Worm (Caenorhabditis elegans): ENCODE results near the gene sqst-3.

sqst-3 gene

DNA sequence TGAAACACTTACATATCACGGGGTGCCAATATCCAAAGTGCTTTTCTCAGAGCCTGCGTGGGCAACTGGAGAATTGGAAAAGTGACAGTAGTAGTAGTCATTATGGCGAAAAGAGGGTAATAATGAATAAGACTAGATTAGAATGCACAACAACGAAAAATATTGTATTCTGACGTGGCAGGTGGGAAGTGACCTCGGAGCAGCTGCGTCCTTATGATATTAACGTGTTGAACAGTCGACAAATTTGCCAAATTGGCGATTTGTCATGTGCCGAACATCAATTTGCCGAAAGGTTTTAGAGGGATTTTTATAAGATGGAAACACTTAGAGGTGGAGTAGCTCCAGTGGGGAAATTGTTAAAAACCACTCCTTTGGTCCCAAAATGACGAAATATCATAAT, 20.4 kb downstream of the sqst-3 start, which contains the start of gene str-81:
str-81 (minus strand) TSS at position 101 of the 400 bp plus-strand sequence.
- no peak for TF ChIP-seq ceh-43 (GFP tag; optimal IDR thresholded peaks at IDR 0.05)
- TF ChIP-seq nhr-76 (tag; optimal IDR thresholded peaks at IDR 0.05) = no peak
- peak; percentile 36 for TF ChIP-seq nhr-2 (tag; optimal IDR thresholded peaks at IDR 0.05)
- TF ChIP-seq cnd-1 (tag; optimal IDR thresholded peaks at IDR 0.05) = peak; percentile 16

DNA sequence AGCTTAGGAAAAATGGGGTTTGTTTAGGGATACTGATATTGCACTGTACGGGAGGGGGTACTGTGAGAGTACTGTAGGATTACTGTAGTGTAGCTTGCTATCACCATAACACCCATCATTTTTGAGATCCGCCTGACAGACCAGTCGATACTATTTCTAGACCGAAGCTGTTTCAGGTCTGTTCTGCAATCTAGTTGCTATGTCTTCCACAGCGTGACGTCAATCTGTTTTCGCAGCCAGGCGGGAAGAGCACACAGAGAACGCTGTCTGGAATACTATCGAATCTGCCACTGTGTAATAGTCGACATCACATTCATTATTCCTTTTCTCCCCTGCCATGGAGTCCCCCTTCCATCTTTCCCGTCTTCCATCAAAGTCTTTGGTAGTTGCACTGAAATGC, 21.3 kb downstream of the sqst-3 start, which contains the start of gene F21D9.11:
F21D9.11 (plus strand) TSS at position 301 of the 400 bp plus-strand sequence.
- TF ChIP-seq ceh-39 (tag; optimal IDR thresholded peaks at IDR 0.05) (no peak), tbx-8 (GFP tag; optimal IDR thresholded peaks at IDR 0.05) (no peak), zip-8 (tag; optimal IDR thresholded peaks at IDR 0.05) (no peak), bed-3 (GFP tag; optimal IDR thresholded peaks at IDR 0.05) (no peak), flh-1 (GFP tag; optimal IDR thresholded peaks at IDR 0.05) (no peak), M03D4.4 (tag; optimal IDR thresholded peaks at IDR 0.05) (no peak), nhr-76 (tag; optimal IDR thresholded peaks at IDR 0.05) (no peak), elt-3 (tag; optimal IDR thresholded peaks at IDR 0.05) (no peak), nhr-28 (tag; optimal IDR thresholded peaks at IDR 0.05) (no peak), sem-2 (GFP tag; optimal IDR thresholded peaks at IDR 0.05) (no peak), unc-39 (tag; optimal IDR thresholded peaks at IDR 0.05) (no peak), ceh-83 (GFP tag; optimal IDR thresholded peaks at IDR 0.05) (no peak), drap-1 (GFP tag; optimal IDR thresholded peaks at IDR 0.05) (no peak)

DNA sequence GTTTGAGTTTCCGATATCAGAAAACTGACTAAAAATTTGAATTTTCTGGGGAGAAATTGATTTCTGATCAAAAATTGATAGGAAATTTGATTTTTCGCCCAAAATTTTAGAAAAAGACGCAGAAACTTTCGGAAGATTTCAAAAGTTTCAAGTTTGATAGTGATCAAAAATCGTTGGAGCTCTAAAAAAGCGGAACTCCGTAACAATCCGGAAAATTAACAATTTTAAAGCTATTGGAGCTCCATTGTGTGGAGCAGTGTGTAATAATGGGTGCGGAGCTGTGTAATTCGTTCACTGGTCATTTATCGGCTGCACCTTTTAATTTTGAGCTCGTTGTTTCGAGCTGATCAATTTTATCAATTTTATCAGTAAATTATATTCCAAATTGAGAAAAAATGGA, 22.9 kb downstream of the sqst-3 start, which contains the start of gene F21D9.4:
F21D9.4 (plus strand) TSS at position 301 of the 400 bp plus-strand sequence.
- TF ChIP-seq mep-1 (tag; optimal IDR thresholded peaks at IDR 0.05) (no peak), drap-1 (GFP tag; optimal IDR thresholded peaks at IDR 0.05) (no peak), ztf-11 (tag; optimal IDR thresholded peaks at IDR 0.05) (no peak), sem-2 (GFP tag; optimal IDR thresholded peaks at IDR 0.05) (no peak), nhr-2 (tag; optimal IDR thresholded peaks at IDR 0.05) (no peak), lsy-2 (tag; optimal IDR thresholded peaks at IDR 0.05) (no peak), ham-2 (GFP tag; optimal IDR thresholded peaks at IDR 0.05) (no peak), flh-1 (GFP tag; optimal IDR thresholded peaks at IDR 0.05) (no peak), unc-39 (tag; optimal IDR thresholded peaks at IDR 0.05) (no peak), ceh-39 (tag; optimal IDR thresholded peaks at IDR 0.05) (no peak), nhr-76 (tag; optimal IDR thresholded peaks at IDR 0.05) (no peak), mab-5 (tag; optimal IDR thresholded peaks at IDR 0.05) (no peak), cnd-1 (tag; optimal IDR thresholded peaks at IDR 0.05) (no peak), pha-4 (tag; optimal IDR thresholded peaks at IDR 0.05) (no peak), lin-13 (tag; optimal IDR thresholded peaks at IDR 0.05) (no peak), bed-3 (GFP tag; optimal IDR thresholded peaks at IDR 0.05) (no peak)

DNA sequence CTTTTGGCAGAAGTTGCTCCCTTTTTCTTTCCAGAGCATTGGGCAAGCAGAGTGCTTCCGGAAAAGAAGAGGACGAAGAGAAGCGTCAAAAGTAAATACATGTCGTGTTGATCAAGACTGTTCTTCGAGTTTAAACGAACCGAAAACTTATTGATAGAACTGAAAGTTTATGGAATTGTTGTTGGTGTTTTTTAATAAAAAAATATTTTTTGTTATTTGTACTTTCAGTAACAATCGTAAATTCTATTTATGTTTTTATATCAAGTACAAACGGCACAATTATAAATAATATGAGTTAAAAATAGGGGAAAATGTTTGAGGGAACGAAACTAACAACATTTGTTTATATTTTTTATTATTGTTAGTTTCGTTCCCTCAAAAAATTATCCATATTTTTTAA, 27.1 kb downstream of the sqst-3 start, which contains the start of gene F21D9.3:
F21D9.3 (minus strand) TSS at position 101 of the 400 bp plus-strand sequence.
- TF ChIP-seq drap-1 (GFP tag; optimal IDR thresholded peaks at IDR 0.05) = no peak

DNA sequence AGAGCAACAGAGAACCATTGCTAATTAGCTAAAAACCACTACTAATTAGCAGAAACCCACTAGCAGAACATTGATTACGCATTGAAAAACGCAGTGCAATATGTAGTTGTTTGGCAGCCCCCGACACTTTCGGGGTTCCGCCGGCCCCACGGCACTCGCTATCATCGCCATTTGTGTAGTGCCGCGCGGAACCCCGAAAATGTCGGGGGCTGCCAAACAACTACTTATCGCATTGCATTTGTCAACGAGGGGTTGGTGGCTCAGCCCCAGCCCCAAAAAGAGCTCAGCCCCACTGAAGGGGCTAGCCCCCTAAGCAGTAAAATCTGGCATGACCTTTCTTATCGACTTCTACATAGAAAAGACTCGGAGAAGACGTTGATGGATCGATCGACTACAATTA, 28.8 kb downstream of the sqst-3 start:
- TF ChIP-seq nhr-237 (tag; optimal IDR thresholded peaks at IDR 0.05) (no peak), tbx-8 (GFP tag; optimal IDR thresholded peaks at IDR 0.05) (no peak), cnd-1 (tag; optimal IDR thresholded peaks at IDR 0.05) (no peak), sem-2 (GFP tag; optimal IDR thresholded peaks at IDR 0.05) (no peak), lin-13 (tag; optimal IDR thresholded peaks at IDR 0.05) (no peak), lsy-2 (tag; optimal IDR thresholded peaks at IDR 0.05) (no peak), elt-1 (tag; optimal IDR thresholded peaks at IDR 0.05; ENCODE audit: borderline replicate concordance, insufficient read depth) (no peak), nhr-28 (tag; optimal IDR thresholded peaks at IDR 0.05) (no peak), snpc-4 (tag; optimal IDR thresholded peaks at IDR 0.05) (no peak), ceh-43 (GFP tag; optimal IDR thresholded peaks at IDR 0.05) (no peak), ceh-83 (GFP tag; optimal IDR thresholded peaks at IDR 0.05) (no peak), M03D4.4 (tag; optimal IDR thresholded peaks at IDR 0.05) (no peak), nhr-2 (tag; optimal IDR thresholded peaks at IDR 0.05) (no peak), lin-32 (GFP tag; optimal IDR thresholded peaks at IDR 0.05) (no peak), sptf-1 (tag; optimal IDR thresholded peaks at IDR 0.05) (no peak), flh-1 (GFP tag; optimal IDR thresholded peaks at IDR 0.05) (no peak), pha-4 (tag; optimal IDR thresholded peaks at IDR 0.05) (no peak), blmp-1 (tag; optimal IDR thresholded peaks at IDR 0.05) (no peak), ztf-11 (tag; optimal IDR thresholded peaks at IDR 0.05) (no peak), nhr-76 (tag; optimal IDR thresholded peaks at IDR 0.05) (no peak)

DNA sequence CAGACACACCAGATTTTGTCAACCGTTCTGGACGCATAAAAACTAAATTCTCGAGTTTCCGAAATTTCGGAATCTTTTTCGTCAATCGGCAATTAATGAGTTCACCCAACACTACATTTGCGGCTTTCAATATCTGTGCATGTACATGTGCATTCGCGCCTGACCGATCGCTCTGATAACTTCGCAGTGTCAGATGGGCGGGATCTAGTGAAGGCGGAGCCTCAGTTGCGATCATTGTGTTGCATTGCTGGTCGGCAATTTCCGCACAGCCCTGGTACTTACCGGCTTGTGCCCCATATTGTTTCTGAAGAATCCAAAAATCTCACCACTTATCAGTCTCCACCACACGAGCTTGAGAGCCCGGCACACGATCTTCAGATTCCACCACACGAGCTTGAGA, 30.1 kb downstream of the sqst-3 start:
- TF ChIP-seq tbx-8 (GFP tag; optimal IDR thresholded peaks at IDR 0.05) = no peak
- no peak for TF ChIP-seq flh-1 (GFP tag; optimal IDR thresholded peaks at IDR 0.05)
- TF ChIP-seq M03D4.4 (tag; optimal IDR thresholded peaks at IDR 0.05) = no peak
- TF ChIP-seq ceh-43 (GFP tag; optimal IDR thresholded peaks at IDR 0.05) = no peak
- no peak for TF ChIP-seq zip-8 (tag; optimal IDR thresholded peaks at IDR 0.05)
- TF ChIP-seq lin-32 (GFP tag; optimal IDR thresholded peaks at IDR 0.05) = no peak
- no peak for TF ChIP-seq bed-3 (GFP tag; optimal IDR thresholded peaks at IDR 0.05)
- TF ChIP-seq unc-120 (tag; optimal IDR thresholded peaks at IDR 0.05; ENCODE audit: poor library complexity, severe bottlenecking) = no peak
- no peak for TF ChIP-seq mls-2 (tag; optimal IDR thresholded peaks at IDR 0.05)
- TF ChIP-seq mep-1 (tag; optimal IDR thresholded peaks at IDR 0.05) = no peak
- TF ChIP-seq drap-1 (GFP tag; optimal IDR thresholded peaks at IDR 0.05) = no peak
- TF ChIP-seq nhr-12 (tag; optimal IDR thresholded peaks at IDR 0.05) = no peak
- no peak for TF ChIP-seq hlh-1 (tag; optimal IDR thresholded peaks at IDR 0.05)
- TF ChIP-seq unc-62 (GFP tag; optimal IDR thresholded peaks at IDR 0.05) = no peak
- TF ChIP-seq elt-3 (tag; optimal IDR thresholded peaks at IDR 0.05) = no peak
- no peak for TF ChIP-seq lsy-2 (tag; optimal IDR thresholded peaks at IDR 0.05)
- no peak for TF ChIP-seq nhr-2 (tag; optimal IDR thresholded peaks at IDR 0.05)
- TF ChIP-seq pha-4 (tag; optimal IDR thresholded peaks at IDR 0.05) = no peak
- TF ChIP-seq nhr-76 (tag; optimal IDR thresholded peaks at IDR 0.05) = no peak
- TF ChIP-seq cnd-1 (tag; optimal IDR thresholded peaks at IDR 0.05) = no peak
